Fruit fly (Drosophila melanogaster): ENCODE measurements around the gene CG42590.

CG42590 gene

DNA sequence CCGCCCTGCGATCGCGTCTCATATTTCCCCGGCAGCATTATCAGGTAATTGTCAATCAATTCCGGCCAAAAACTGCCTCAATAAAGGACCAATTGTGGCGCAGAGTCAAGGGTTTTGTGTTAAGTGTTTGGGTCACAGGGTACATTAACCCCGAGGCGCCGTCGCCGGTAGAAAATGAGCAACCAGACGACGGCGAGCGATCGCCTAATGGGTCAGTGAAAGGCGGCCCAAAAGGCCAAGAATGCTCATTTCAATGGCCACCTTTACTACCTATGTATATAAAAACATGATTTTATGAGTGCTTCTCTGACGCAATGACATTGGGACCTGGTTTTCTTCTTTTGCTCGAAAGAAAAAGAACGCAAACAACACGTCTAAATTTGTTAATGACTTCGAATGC, 10.5 kb upstream of the CG42590 start (continued):
- no peak for TF ChIP-seq trh (GFP tag; optimal IDR thresholded peaks at IDR 0.05)
- no peak for TF ChIP-seq CG4360 (GFP tag; IDR thresholded peaks at IDR 0.05)
- no peak for TF ChIP-seq Antp (GFP tag; optimal IDR thresholded peaks at IDR 0.05)
- TF ChIP-seq Gug (GFP tag; IDR thresholded peaks at IDR 0.05), result no peak
- TF ChIP-seq CG32532 (GFP tag; IDR thresholded peaks at IDR 0.05), result no peak
- TF ChIP-seq jigr1 (GFP tag; IDR thresholded peaks at IDR 0.05), result no peak
- no peak for TF ChIP-seq CG4424 (GFP tag; optimal IDR thresholded peaks at IDR 0.05)
- TF ChIP-seq CG15696 (tag; optimal IDR thresholded peaks at IDR 0.05), result no peak
- no peak for TF ChIP-seq CG6791 (GFP tag; IDR thresholded peaks at IDR 0.05; ENCODE audit: partially characterized antibody)
- no peak for TF ChIP-seq dysf (GFP tag; IDR thresholded peaks at IDR 0.05)
- no peak for TF ChIP-seq HLHmδ (GFP tag; optimal IDR thresholded peaks at IDR 0.05)
- no peak for TF ChIP-seq CG7372 (GFP tag; IDR thresholded peaks at IDR 0.05)
- TF ChIP-seq chinmo (GFP tag; IDR thresholded peaks at IDR 0.05; ENCODE audit: partially characterized antibody), result 0 out of 4 replicates have a peak, but pooled peaks have one; percentile 18
- TF ChIP-seq dpn (GFP tag; optimal IDR thresholded peaks at IDR 0.05), result no peak
- no peak for TF ChIP-seq CG2116 (GFP tag; optimal IDR thresholded peaks at IDR 0.05)

DNA sequence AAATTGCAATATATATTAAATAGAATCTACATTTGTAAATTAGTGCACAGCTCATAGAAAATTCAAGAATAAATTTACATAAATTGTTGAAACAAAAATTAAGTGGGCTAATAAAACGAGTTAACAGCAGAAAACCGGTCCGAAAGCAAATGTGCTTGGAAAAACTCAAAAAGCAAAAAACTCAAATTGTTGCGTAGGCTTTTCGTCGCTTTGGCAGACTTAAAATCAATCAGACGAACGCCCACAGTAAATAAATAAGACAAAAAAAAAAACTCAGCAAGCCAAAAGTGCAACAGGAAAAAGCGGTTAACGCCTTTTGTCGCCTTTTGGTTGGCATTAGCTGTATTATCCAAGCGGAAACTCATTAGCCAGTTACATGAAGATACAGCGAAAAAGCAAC, 8.9 kb upstream of the CG42590 start:
- no peak for TF ChIP-seq row (GFP tag; IDR thresholded peaks at IDR 0.05)
- TF ChIP-seq chinmo (GFP tag; IDR thresholded peaks at IDR 0.05; ENCODE audit: partially characterized antibody), result peak; percentile 84; the same call in 2 of the 4 replicates
- TF ChIP-seq pfk (GFP tag; optimal IDR thresholded peaks at IDR 0.05), result no peak
- peak; percentile 17 for TF ChIP-seq abd-A (tag; optimal IDR thresholded peaks at IDR 0.05)
- TF ChIP-seq Meics (GFP tag; optimal IDR thresholded peaks at IDR 0.05), result no peak
- peak; percentile 41; the same call in 1 of the 2 replicates for TF ChIP-seq nerfin-2 (GFP tag; IDR thresholded peaks at IDR 0.05; ENCODE audit: partially characterized antibody)
- TF ChIP-seq sqz (GFP tag; optimal IDR thresholded peaks at IDR 0.05), result peak; percentile 67
- TF ChIP-seq z (GFP tag; IDR thresholded peaks at IDR 0.05), result peak; percentile 53; the same call in 1 of the 3 replicates
- TF ChIP-seq vvl (GFP tag; IDR thresholded peaks at IDR 0.05), result peak; percentile 81
- peak in 1 of 2 experiments; percentile 11 for TF ChIP-seq Pdp1 (GFP tag; optimal IDR thresholded peaks at IDR 0.05)
- no peak for TF ChIP-seq CG14860 (GFP tag; IDR thresholded peaks at IDR 0.05; ENCODE audit: partially characterized antibody)
- peak; percentile 54 for TF ChIP-seq Vsx1 (GFP tag; optimal IDR thresholded peaks at IDR 0.05)

DNA sequence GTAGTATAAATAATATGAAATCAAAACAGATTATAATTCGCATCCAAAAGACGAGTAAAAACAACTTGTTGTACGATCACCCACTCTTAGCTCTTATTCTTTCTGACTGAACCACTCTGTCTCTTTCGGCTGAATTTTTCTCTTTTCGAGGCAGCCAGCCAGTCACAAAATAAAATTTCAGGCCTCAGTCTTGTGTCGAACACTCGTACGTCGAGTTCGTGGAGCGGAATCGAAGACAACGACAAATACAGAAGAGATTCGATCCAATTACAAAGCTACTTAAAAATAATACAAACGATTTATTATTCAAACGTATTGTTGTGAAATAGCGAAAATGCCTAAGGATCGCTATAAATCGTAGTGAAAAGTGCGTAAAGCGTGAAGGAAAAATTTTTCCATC, 8.1 kb upstream of the CG42590 start:
- no peak for TF ChIP-seq dysf (GFP tag; IDR thresholded peaks at IDR 0.05)
- TF ChIP-seq CG4328 (GFP tag; optimal IDR thresholded peaks at IDR 0.05), result no peak
- no peak for TF ChIP-seq twi (tag; optimal IDR thresholded peaks at IDR 0.05)
- TF ChIP-seq Jarid2 (GFP tag; optimal IDR thresholded peaks at IDR 0.05), result peak; percentile 95
- peak; percentile 96 for TF ChIP-seq CG3163 (GFP tag; optimal IDR thresholded peaks at IDR 0.05)
- peak; percentile 47 for TF ChIP-seq CG17385 (GFP tag; optimal IDR thresholded peaks at IDR 0.05)
- no peak for TF ChIP-seq CG32767 (GFP tag; IDR thresholded peaks at IDR 0.05)
- no peak for TF ChIP-seq H2.0 (GFP tag; IDR thresholded peaks at IDR 0.05)
- TF ChIP-seq grn (GFP tag; optimal IDR thresholded peaks at IDR 0.05), result no peak
- TF ChIP-seq CG10321 (GFP tag; IDR thresholded peaks at IDR 0.05), result no peak
- no peak for TF ChIP-seq gcm2 (GFP tag; optimal IDR thresholded peaks at IDR 0.05)
- no peak for TF ChIP-seq CG12942 (GFP tag; optimal IDR thresholded peaks at IDR 0.05)
- TF ChIP-seq CG34422 (GFP tag; IDR thresholded peaks at IDR 0.05), result peak; percentile 35; the same call in 1 of the 3 replicates
- TF ChIP-seq ken (GFP tag; IDR thresholded peaks at IDR 0.05), result no peak; the same call in 2 of the 3 replicates
- no peak for TF ChIP-seq CG17612 (GFP tag; IDR thresholded peaks at IDR 0.05)
- TF ChIP-seq cato (GFP tag; optimal IDR thresholded peaks at IDR 0.05; ENCODE audit: borderline replicate concordance), result no peak
- TF ChIP-seq CG11247 (GFP tag; IDR thresholded peaks at IDR 0.05), result no peak
- peak; percentile 4 for TF ChIP-seq Mad (GFP tag; optimal IDR thresholded peaks at IDR 0.05)
- peak; percentile 14 for TF ChIP-seq sd (tag; optimal IDR thresholded peaks at IDR 0.05)
- TF ChIP-seq trh (GFP tag; optimal IDR thresholded peaks at IDR 0.05), result no peak
- TF ChIP-seq ci (GFP tag; IDR thresholded peaks at IDR 0.05), result peak; percentile 58; the same call in 2 of the 3 replicates
- TF ChIP-seq CG10462 (GFP tag; optimal IDR thresholded peaks at IDR 0.05), result no peak
- no peak for TF ChIP-seq CG1233 (GFP tag; optimal IDR thresholded peaks at IDR 0.05)
- no peak for TF ChIP-seq CG8478 (optimal IDR thresholded peaks at IDR 0.05)
- TF ChIP-seq CG18599 (GFP tag; optimal IDR thresholded peaks at IDR 0.05), result no peak
- TF ChIP-seq CG17802 (tag; optimal IDR thresholded peaks at IDR 0.05), result no peak

Data from whole organism, embryonic.